Worm (Caenorhabditis elegans) whole organism, mixed stage, embryonic: ENCODE results near the gene garr-1.

Experiments
- elt-3 ChIP-seq: fragments of 150-350 bp; optimal IDR thresholded peaks from 2 replicates; lab custom pipeline; 2014; ENCODE audit warnings: missing biosample characterization, missing genetic modification characterization
- nhr-12 ChIP-seq: fragments of 150-350 bp; optimal IDR thresholded peaks from 2 replicates; lab custom pipeline; 2014; ENCODE audit warnings: missing biosample characterization, missing genetic modification characterization
- nhr-237 ChIP-seq: fragments of 150-350 bp; optimal IDR thresholded peaks from 2 replicates; lab custom pipeline; 2014; ENCODE audit warnings: missing biosample characterization, missing genetic modification characterization
- nhr-28 ChIP-seq: fragments of 150-350 bp; optimal IDR thresholded peaks from 2 replicates; lab custom pipeline; 2014; ENCODE audit warnings: missing biosample characterization, missing genetic modification characterization
- nhr-76 ChIP-seq: sonication (generic microtip); optimal IDR thresholded peaks from 2 replicates; lab custom pipeline; 2017; ENCODE audit warnings: missing biosample characterization, missing genetic modification characterization
- ztf-11 ChIP-seq: fragments of 150-350 bp; optimal IDR thresholded peaks from 2 replicates; lab custom pipeline; 2014; ENCODE audit warnings: missing biosample characterization, missing genetic modification characterization

ce11 chrIV:388073-388472, 37.9 kb upstream of the garr-1 start, which contains the start of gene ssna-1:
- TF ChIP-seq nhr-28 (tag; lab: Kevin White, UChicago) (no peak), elt-3 (tag; lab: Kevin White, UChicago) (no peak), ztf-11 (tag; lab: Kevin White, UChicago) (no peak), nhr-12 (tag; lab: Kevin White, UChicago) (no peak), nhr-237 (tag; lab: Kevin White, UChicago) (no peak), nhr-76 (tag; lab: Kevin White, UChicago) (no peak)
